Worm (Caenorhabditis elegans) whole organism, L4 larva: ENCODE data around the gene F54D5.5.
A peak's percentile ranks its signal among the peaks of the same experiment; 100 is the strongest.

Experiments used
- D1046.2 ChIP-seq: fragments of 200-800 bp; sonication (Bioruptor generic); IDR thresholded peaks from 2 replicates; pipeline ENCODE4 v1.3.6; 2022; ENCODE audit warnings: missing genetic modification characterization, missing compliant biosample characterization
- F10B5.3 ChIP-seq: sonication (generic microtip); optimal IDR thresholded peaks from 2 replicates; lab custom pipeline; 2016; ENCODE audit warnings: mild to moderate bottlenecking, missing genetic modification characterization, missing compliant biosample characterization
- F26F4.8 ChIP-seq: fragments of 200-800 bp; sonication (Bioruptor generic); conservative IDR thresholded peaks from 2 replicates; pipeline ENCODE4 v1.3.6; 2022; ENCODE audit warnings: missing genetic modification characterization, missing compliant biosample characterization
- F49E8.2 ChIP-seq: sonication (generic microtip); optimal IDR thresholded peaks from 2 replicates; lab custom pipeline; 2016; ENCODE audit warnings: missing compliant biosample characterization, mild to moderate bottlenecking, missing genetic modification characterization, borderline replicate concordance
- R02D3.7 ChIP-seq: fragments of 150-350 bp; sonication (generic microtip); optimal IDR thresholded peaks from 3 replicates; lab custom pipeline; 2014; ENCODE audit warnings: missing biosample characterization, missing genetic modification characterization
- T20F7.1 ChIP-seq: fragments of 200-800 bp; sonication (Bioruptor generic); optimal IDR thresholded peaks from 2 replicates; lab custom pipeline; 2018; ENCODE audit warnings: mild to moderate bottlenecking, missing genetic modification characterization, missing compliant biosample characterization
- T26A8.4 ChIP-seq: fragments of 200-800 bp; sonication (Bioruptor generic); IDR thresholded peaks from 2 replicates; pipeline ENCODE4 v1.3.6; 2022; ENCODE audit warnings: missing genetic modification characterization, missing compliant biosample characterization
- Y5F2A.4 ChIP-seq: fragments of 200-800 bp; sonication (Bioruptor generic); optimal IDR thresholded peaks from 2 replicates; lab custom pipeline; 2018; ENCODE audit warnings: mild to moderate bottlenecking, missing genetic modification characterization, missing compliant biosample characterization
- ZK337.2 ChIP-seq: fragments of 200-800 bp; sonication (Bioruptor generic); IDR thresholded peaks from 2 replicates; pipeline ENCODE4 v1.3.6; 2022; ENCODE audit warnings: missing genetic modification reagents, missing genetic modification characterization, missing compliant biosample characterization
- aly-2 ChIP-seq: sonication (generic microtip); optimal IDR thresholded peaks from 2 replicates; lab custom pipeline; 2018; ENCODE audit warnings: missing biosample characterization, missing genetic modification characterization
- ama-1 ChIP-seq: fragments of 150-350 bp; optimal IDR thresholded peaks from 2 replicates; lab custom pipeline; 2014; ENCODE audit warnings: inconsistent platforms, mixed read lengths
- arid-1 ChIP-seq: fragments of 200-800 bp; sonication (Bioruptor generic); conservative IDR thresholded peaks from 2 replicates; pipeline ENCODE4 v1.3.6; 2022; ENCODE audit warnings: missing genetic modification reagents, missing genetic modification characterization, missing compliant biosample characterization
- attf-4 ChIP-seq: sonication (generic microtip); optimal IDR thresholded peaks from 3 replicates; lab custom pipeline; 2017; ENCODE audit warnings: missing biosample characterization, missing genetic modification characterization
- ceh-20 ChIP-seq: fragments of 200-800 bp; sonication (Bioruptor generic); IDR thresholded peaks from 2 replicates; pipeline ENCODE4 v1.3.6; 2022; ENCODE audit warnings: missing genetic modification reagents, missing genetic modification characterization, missing compliant biosample characterization
- ceh-28 ChIP-seq: fragments of 150-350 bp; optimal IDR thresholded peaks from 2 replicates; lab custom pipeline; 2014; ENCODE audit warnings: missing biosample characterization, missing genetic modification reagents, missing genetic modification characterization
- ceh-44 ChIP-seq: fragments of 200-800 bp; sonication (Bioruptor generic); IDR thresholded peaks from 2 replicates; pipeline ENCODE4 v1.3.6; 2022; ENCODE audit warnings: missing genetic modification reagents, missing genetic modification characterization, missing compliant biosample characterization
- ceh-62 ChIP-seq: sonication (generic microtip); optimal IDR thresholded peaks from 2 replicates; lab custom pipeline; 2017; ENCODE audit warnings: missing biosample characterization, missing genetic modification characterization
- ceh-82 ChIP-seq: sonication (generic microtip); optimal IDR thresholded peaks from 2 replicates; lab custom pipeline; 2017; ENCODE audit warnings: missing biosample characterization, missing genetic modification characterization
- cey-2 ChIP-seq: sonication (generic microtip); optimal IDR thresholded peaks from 3 replicates; lab custom pipeline; 2017; ENCODE audit warnings: missing genetic modification characterization, mild to moderate bottlenecking, missing compliant biosample characterization, antibody characterized with exemption, borderline replicate concordance; ENCODE audit not compliant: insufficient read depth
- daf-16 ChIP-seq, 3 experiments: sonication (generic microtip); optimal IDR thresholded peaks; 2 replicates each; lab custom pipeline; 2016 to 2017; ENCODE audit warnings: missing genetic modification characterization in 3 of 3, missing genetic modification reagents in 3 of 3, mild to moderate bottlenecking in 2 of 3, missing compliant biosample characterization in 2 of 3, missing biosample characterization in 1 of 3, moderate library complexity in 1 of 3
- dmd-8 ChIP-seq: fragments of 200-800 bp; sonication (Bioruptor generic); IDR thresholded peaks from 2 replicates; pipeline ENCODE4 v1.3.6; 2022; ENCODE audit warnings: missing genetic modification characterization, missing compliant biosample characterization
- duxl-1 ChIP-seq: sonication (generic microtip); optimal IDR thresholded peaks from 2 replicates; lab custom pipeline; 2016; ENCODE audit warnings: mild to moderate bottlenecking, missing genetic modification characterization, moderate library complexity, missing compliant biosample characterization; ENCODE audit not compliant: poor library complexity
- egl-27 ChIP-seq: sonication (generic microtip); optimal IDR thresholded peaks from 3 replicates; lab custom pipeline; 2017; ENCODE audit warnings: missing biosample characterization, missing genetic modification reagents, missing genetic modification characterization
- fkh-10 ChIP-seq: fragments of 150-350 bp; optimal IDR thresholded peaks from 2 replicates; lab custom pipeline; 2014; ENCODE audit warnings: missing biosample characterization, missing genetic modification reagents, missing genetic modification characterization
- hif-1 ChIP-seq, 2 experiments: sonication (generic microtip); optimal IDR thresholded peaks; 2 replicates each; lab custom pipeline; 2016 to 2017; ENCODE audit warnings: missing compliant biosample characterization in 2 of 2, missing genetic modification characterization in 2 of 2, missing genetic modification reagents in 2 of 2, missing genotype in 2 of 2, mild to moderate bottlenecking in 1 of 2
- hlh-30 ChIP-seq: sonication (generic microtip); optimal IDR thresholded peaks from 2 replicates; lab custom pipeline; 2017; ENCODE audit warnings: antibody characterized with exemption, mild to moderate bottlenecking, missing genetic modification characterization, missing compliant biosample characterization; ENCODE audit not compliant: insufficient read depth
- hmg-1.1 ChIP-seq: fragments of 200-800 bp; sonication (Bioruptor generic); IDR thresholded peaks from 2 replicates; pipeline ENCODE4 v1.3.6; 2022; ENCODE audit warnings: missing genetic modification reagents, missing genetic modification characterization, missing compliant biosample characterization
- lim-7 ChIP-seq: fragments of 200-800 bp; sonication (Bioruptor generic); IDR thresholded peaks from 2 replicates; pipeline ENCODE4 v1.3.6; 2022; ENCODE audit warnings: missing genetic modification characterization, missing compliant biosample characterization
- lin-13 ChIP-seq: fragments of 150-350 bp; optimal IDR thresholded peaks from 2 replicates; lab custom pipeline; 2014; ENCODE audit warnings: missing biosample characterization, missing genetic modification reagents, missing genetic modification characterization
- lin-39 ChIP-seq: fragments of 150-350 bp; optimal IDR thresholded peaks from 2 replicates; lab custom pipeline; 2014; ENCODE audit warnings: missing biosample characterization, missing genetic modification reagents, missing genetic modification characterization
- lir-3 ChIP-seq: sonication (generic microtip); optimal IDR thresholded peaks from 2 replicates; lab custom pipeline; 2016; ENCODE audit warnings: mild to moderate bottlenecking, missing genetic modification characterization, missing compliant biosample characterization
- lsy-2 ChIP-seq, 2 experiments: fragments of 150-350 bp in 1 of 2; sonication (generic microtip) in 1 of 2; optimal IDR thresholded peaks; 2 replicates each; lab custom pipeline; 2014 to 2017; ENCODE audit warnings: missing biosample characterization in 2 of 2, missing genetic modification characterization in 2 of 2
- mdl-1 ChIP-seq, 2 experiments: fragments of 150-350 bp in 1 of 2; sonication (generic microtip) in 1 of 2; optimal IDR thresholded peaks; 2 replicates each; lab custom pipeline; 2014 to 2017; ENCODE audit warnings: missing biosample characterization in 2 of 2, missing genetic modification characterization in 2 of 2
- mes-2 ChIP-seq: sonication (generic microtip); optimal IDR thresholded peaks from 2 replicates; lab custom pipeline; 2016; ENCODE audit warnings: missing genotype, mild to moderate bottlenecking, missing genetic modification characterization, missing compliant biosample characterization; ENCODE audit not compliant: poor library complexity, severe bottlenecking
- mxl-2 ChIP-seq: fragments of 200-800 bp; sonication (Bioruptor generic); conservative IDR thresholded peaks from 2 replicates; pipeline ENCODE4 v1.3.6; 2022; ENCODE audit warnings: missing genetic modification reagents, missing genetic modification characterization, missing compliant biosample characterization
- nhr-10 ChIP-seq: fragments of 150-350 bp; optimal IDR thresholded peaks from 2 replicates; lab custom pipeline; 2014; ENCODE audit warnings: missing biosample characterization, missing genetic modification characterization
- nhr-11 ChIP-seq: fragments of 150-350 bp; optimal IDR thresholded peaks from 2 replicates; lab custom pipeline; 2014; ENCODE audit warnings: missing biosample characterization, missing genetic modification characterization
- nhr-111 ChIP-seq: fragments of 200-800 bp; sonication (Bioruptor generic); optimal IDR thresholded peaks from 2 replicates; lab custom pipeline; 2018; ENCODE audit warnings: mild to moderate bottlenecking, missing genetic modification characterization, missing compliant biosample characterization
- nhr-28 ChIP-seq: fragments of 150-350 bp; optimal IDR thresholded peaks from 2 replicates; lab custom pipeline; 2014; ENCODE audit warnings: missing biosample characterization, missing genetic modification characterization
- nhr-41 ChIP-seq: fragments of 200-800 bp; sonication (Bioruptor generic); IDR thresholded peaks from 2 replicates; pipeline ENCODE4 v1.3.6; 2022; ENCODE audit warnings: missing genetic modification reagents, missing genetic modification characterization, missing compliant biosample characterization
- nhr-42 ChIP-seq: fragments of 200-800 bp; sonication (Bioruptor generic); IDR thresholded peaks from 2 replicates; pipeline ENCODE4 v1.3.6; 2022; ENCODE audit warnings: missing genetic modification characterization, missing compliant biosample characterization
- nhr-48 ChIP-seq: sonication (generic microtip); optimal IDR thresholded peaks from 2 replicates; lab custom pipeline; 2016; ENCODE audit warnings: mild to moderate bottlenecking, missing genetic modification characterization, missing compliant biosample characterization
- nhr-76 ChIP-seq: fragments of 150-350 bp; optimal IDR thresholded peaks from 2 replicates; lab custom pipeline; 2014; ENCODE audit warnings: missing biosample characterization, missing genetic modification characterization
- pqm-1 ChIP-seq: sonication (generic microtip); optimal IDR thresholded peaks from 2 replicates; lab custom pipeline; 2017; ENCODE audit warnings: missing biosample characterization, missing genetic modification characterization
- saeg-2 ChIP-seq: fragments of 200-800 bp; sonication (Bioruptor generic); IDR thresholded peaks from 2 replicates; pipeline ENCODE4 v1.3.6; 2022; ENCODE audit warnings: missing genetic modification reagents, missing genetic modification characterization, missing compliant biosample characterization
- sdz-12 ChIP-seq: fragments of 200-800 bp; sonication (Bioruptor generic); optimal IDR thresholded peaks from 2 replicates; lab custom pipeline; 2018; ENCODE audit warnings: mild to moderate bottlenecking, missing genetic modification characterization, missing compliant biosample characterization
- snpc-1.2 ChIP-seq: fragments of 200-800 bp; sonication (Bioruptor generic); IDR thresholded peaks from 2 replicates; pipeline ENCODE4 v1.3.6; 2022; ENCODE audit warnings: missing genetic modification reagents, missing genetic modification characterization, missing compliant biosample characterization
- spr-3 ChIP-seq: fragments of 200-800 bp; sonication (Bioruptor generic); optimal IDR thresholded peaks from 2 replicates; lab custom pipeline; 2018; ENCODE audit warnings: mild to moderate bottlenecking, missing genetic modification characterization, missing compliant biosample characterization
- zip-2 ChIP-seq: fragments of 150-350 bp; optimal IDR thresholded peaks from 2 replicates; lab custom pipeline; 2014; ENCODE audit warnings: missing biosample characterization, missing genetic modification characterization
- ztf-11 ChIP-seq: fragments of 150-350 bp; optimal IDR thresholded peaks from 2 replicates; lab custom pipeline; 2014; ENCODE audit warnings: missing biosample characterization, missing genetic modification characterization

F54D5.5 gene

ce11 chrII:11545299-11545951 lies 21.4 kb downstream of the F54D5.5 start, which contains the start of gene dnj-13 (continued):
- TF ChIP-seq nhr-111 (GFP tag; lab: Kevin White, UChicago) (peak; percentile 96), lir-3 (tag; lab: Kevin White, UChicago) (peak; percentile 12), zip-2 (peak; percentile 79), mxl-2 (peak; percentile 55; the same call in 1 of the 2 replicates), lin-13 (GFP tag; lab: Kevin White, UChicago) (peak; percentile 91), lim-7 (GFP tag; lab: Robert Waterston, UW) (peak; percentile 66), ceh-20 (GFP tag; lab: Robert Waterston, UW) (peak; percentile 96), pqm-1 (tag; lab: Kevin White, UChicago) (no peak), F26F4.8 (GFP tag; lab: Robert Waterston, UW) (no peak), attf-4 (no peak), mes-2 (tag; lab: Kevin White, UChicago) (peak; percentile 94), ztf-11 (tag; lab: Kevin White, UChicago) (peak; percentile 13), egl-27 (no peak), hlh-30 (tag; lab: Kevin White, UChicago) (peak; percentile 96), ceh-28 (tag; lab: Kevin White, UChicago) (no peak), D1046.2 (GFP tag; lab: Robert Waterston, UW) (peak; percentile 88), ceh-44 (GFP tag; lab: Robert Waterston, UW) (peak; percentile 92), sdz-12 (GFP tag; lab: Kevin White, UChicago) (peak; percentile 95), spr-3 (GFP tag; lab: Kevin White, UChicago) (peak; percentile 94), ceh-62 (tag; lab: Kevin White, UChicago) (no peak), nhr-41 (peak; percentile 94), nhr-42 (GFP tag; lab: Robert Waterston, UW) (peak; percentile 95), nhr-76 (no peak), F10B5.3 (tag; lab: Kevin White, UChicago) (peak; percentile 89), lsy-2 (tag; optimal IDR thresholded peaks at IDR 0.05; lab: Kevin White, UChicago) (peak; percentile 88 to 94), nhr-48 (tag; lab: Kevin White, UChicago) (peak; percentile 89), ZK337.2 (no peak), ama-1 (lab: Kevin White, UChicago) (peak; percentile 71), hmg-1.1 (GFP tag; lab: Robert Waterston, UW) (peak; percentile 97), Y5F2A.4 (GFP tag; lab: Kevin White, UChicago) (peak; percentile 89), lin-39 (tag; lab: Kevin White, UChicago) (no peak), mdl-1 (tag; optimal IDR thresholded peaks at IDR 0.05; lab: Kevin White, UChicago) (peak; percentile 75 to 76), aly-2 (tag; lab: Kevin White, UChicago) (no peak), saeg-2 (GFP tag; lab: Robert Waterston, UW) (peak; percentile 93), R02D3.7 (tag; lab: Kevin White, UChicago) (no peak), daf-16 (GFP tag; optimal IDR thresholded peaks at IDR 0.05; lab: Kevin White, UChicago) (peak; percentile 54 to 97), daf-16 (tag; optimal IDR thresholded peaks at IDR 0.05; lab: Kevin White, UChicago) (peak; percentile 79), nhr-11 (peak; percentile 96), dmd-8 (GFP tag; lab: Robert Waterston, UW) (peak; percentile 84), fkh-10 (GFP tag; lab: Kevin White, UChicago) (peak; percentile 73), nhr-28 (tag; lab: Kevin White, UChicago) (peak; percentile 85), F49E8.2 (tag; lab: Kevin White, UChicago) (peak; percentile 94), T26A8.4 (GFP tag; lab: Robert Waterston, UW) (peak; percentile 97), duxl-1 (tag; lab: Kevin White, UChicago) (peak; percentile 95), nhr-10 (tag; lab: Kevin White, UChicago) (peak; percentile 63), cey-2 (tag; lab: Kevin White, UChicago) (no peak), T20F7.1 (GFP tag; lab: Kevin White, UChicago) (peak; percentile 89), arid-1 (GFP tag; lab: Robert Waterston, UW) (peak; percentile 97), hif-1 (tag; optimal IDR thresholded peaks at IDR 0.05; lab: Kevin White, UChicago) (peak; percentile 77 to 92), ceh-82 (tag; lab: Kevin White, UChicago) (no peak), snpc-1.2 (peak; percentile 87)
